Worm (Caenorhabditis elegans) whole organism, mixed stage, embryonic: ENCODE data around the gene Y57G11C.22.

ENCODE experiments used
- M03D4.4 ChIP-seq: sonication (generic microtip); optimal IDR thresholded peaks from 2 replicates; lab custom pipeline; 2017; ENCODE audit warnings: mild to moderate bottlenecking, missing genetic modification characterization, missing compliant biosample characterization
- bed-3 ChIP-seq: fragments of 200-800 bp; sonication (Bioruptor generic); optimal IDR thresholded peaks from 3 replicates; lab custom pipeline; 2018; ENCODE audit warnings: mild to moderate bottlenecking, missing genetic modification characterization, moderate library complexity, missing compliant biosample characterization
- blmp-1 ChIP-seq: fragments of 150-350 bp; optimal IDR thresholded peaks from 2 replicates; lab custom pipeline; 2014; ENCODE audit warnings: missing biosample characterization, missing genetic modification characterization
- ceh-39 ChIP-seq: fragments of 150-350 bp; optimal IDR thresholded peaks from 2 replicates; lab custom pipeline; 2014; ENCODE audit warnings: missing biosample characterization, missing genetic modification characterization
- ceh-43 ChIP-seq: fragments of 200-800 bp; sonication (Bioruptor generic); optimal IDR thresholded peaks from 2 replicates; lab custom pipeline; 2018; ENCODE audit warnings: mild to moderate bottlenecking, missing genetic modification characterization, moderate library complexity, missing compliant biosample characterization
- ceh-83 ChIP-seq: fragments of 200-800 bp; sonication (Bioruptor generic); optimal IDR thresholded peaks from 2 replicates; lab custom pipeline; 2018; ENCODE audit warnings: mild to moderate bottlenecking, missing genetic modification characterization, missing compliant biosample characterization
- ces-1 ChIP-seq: fragments of 150-350 bp; optimal IDR thresholded peaks from 2 replicates; lab custom pipeline; 2014; ENCODE audit warnings: missing biosample characterization, missing genetic modification reagents, missing genetic modification characterization
- cnd-1 ChIP-seq: fragments of 200-800 bp; sonication (Bioruptor generic); optimal IDR thresholded peaks from 2 replicates; lab custom pipeline; 2018; ENCODE audit warnings: mild to moderate bottlenecking, missing genetic modification characterization, missing compliant biosample characterization
- drap-1 ChIP-seq: fragments of 200-800 bp; sonication (Bioruptor generic); optimal IDR thresholded peaks from 3 replicates; lab custom pipeline; 2018; ENCODE audit warnings: mild to moderate bottlenecking, missing genetic modification characterization, missing compliant biosample characterization
- elt-1 ChIP-seq: sonication (generic microtip); optimal IDR thresholded peaks from 2 replicates; lab custom pipeline; 2017; ENCODE audit warnings: missing genetic modification characterization, mild to moderate bottlenecking, missing compliant biosample characterization, antibody characterized with exemption, moderate library complexity, borderline replicate concordance; ENCODE audit not compliant: insufficient read depth
- elt-3 ChIP-seq: fragments of 150-350 bp; optimal IDR thresholded peaks from 2 replicates; lab custom pipeline; 2014; ENCODE audit warnings: missing biosample characterization, missing genetic modification characterization
- flh-1 ChIP-seq: fragments of 200-800 bp; sonication (Bioruptor generic); optimal IDR thresholded peaks from 2 replicates; lab custom pipeline; 2018; ENCODE audit warnings: mild to moderate bottlenecking, missing genetic modification characterization, moderate library complexity, missing compliant biosample characterization
- ham-2 ChIP-seq: fragments of 200-800 bp; sonication (Bioruptor generic); optimal IDR thresholded peaks from 2 replicates; lab custom pipeline; 2018; ENCODE audit warnings: mild to moderate bottlenecking, missing genetic modification characterization, missing compliant biosample characterization
- hlh-1 ChIP-seq: fragments of 150-350 bp; optimal IDR thresholded peaks from 2 replicates; lab custom pipeline; 2014; ENCODE audit warnings: missing biosample characterization, missing genetic modification reagents, missing genetic modification characterization
- lin-13 ChIP-seq: fragments of 150-350 bp; optimal IDR thresholded peaks from 2 replicates; lab custom pipeline; 2014; ENCODE audit warnings: missing biosample characterization, missing genetic modification characterization
- lin-32 ChIP-seq: fragments of 200-800 bp; sonication (Bioruptor generic); optimal IDR thresholded peaks from 2 replicates; lab custom pipeline; 2018; ENCODE audit warnings: mild to moderate bottlenecking, missing genetic modification characterization, missing compliant biosample characterization
- lsy-2 ChIP-seq: fragments of 150-350 bp; optimal IDR thresholded peaks from 2 replicates; lab custom pipeline; 2014; ENCODE audit warnings: missing biosample characterization, missing genetic modification characterization
- mab-5 ChIP-seq: fragments of 150-350 bp; optimal IDR thresholded peaks from 2 replicates; lab custom pipeline; 2014; ENCODE audit warnings: missing biosample characterization, missing genetic modification characterization
- mls-2 ChIP-seq: sonication (generic microtip); optimal IDR thresholded peaks from 2 replicates; lab custom pipeline; 2016; ENCODE audit warnings: mild to moderate bottlenecking, missing genetic modification characterization, moderate library complexity, missing compliant biosample characterization
- nhr-12 ChIP-seq: fragments of 150-350 bp; optimal IDR thresholded peaks from 2 replicates; lab custom pipeline; 2014; ENCODE audit warnings: missing biosample characterization, missing genetic modification characterization
- nhr-2 ChIP-seq: fragments of 150-350 bp; optimal IDR thresholded peaks from 2 replicates; lab custom pipeline; 2014; ENCODE audit warnings: missing biosample characterization, missing genetic modification characterization
- nhr-28 ChIP-seq: fragments of 150-350 bp; optimal IDR thresholded peaks from 2 replicates; lab custom pipeline; 2014; ENCODE audit warnings: missing biosample characterization, missing genetic modification characterization
- nhr-76 ChIP-seq: sonication (generic microtip); optimal IDR thresholded peaks from 2 replicates; lab custom pipeline; 2017; ENCODE audit warnings: missing biosample characterization, missing genetic modification characterization
- pha-4 ChIP-seq: fragments of 150-350 bp; optimal IDR thresholded peaks from 2 replicates; lab custom pipeline; 2018; ENCODE audit warnings: missing biosample characterization, missing genetic modification reagents, missing genetic modification characterization
- snpc-4 ChIP-seq: fragments of 150-350 bp; optimal IDR thresholded peaks from 2 replicates; lab custom pipeline; 2014; ENCODE audit warnings: missing biosample characterization, missing genetic modification characterization
- sptf-1 ChIP-seq: sonication (generic microtip); optimal IDR thresholded peaks from 2 replicates; lab custom pipeline; 2017; ENCODE audit warnings: mild to moderate bottlenecking, missing genetic modification characterization, moderate library complexity, missing compliant biosample characterization
- tbx-8 ChIP-seq: fragments of 200-800 bp; sonication (Bioruptor generic); optimal IDR thresholded peaks from 2 replicates; lab custom pipeline; 2018; ENCODE audit warnings: mild to moderate bottlenecking, missing genetic modification characterization, moderate library complexity, missing compliant biosample characterization
- unc-120 ChIP-seq: sonication (generic microtip); optimal IDR thresholded peaks from 2 replicates; lab custom pipeline; 2017; ENCODE audit warnings: missing genetic modification characterization, missing compliant biosample characterization; ENCODE audit not compliant: poor library complexity, severe bottlenecking
- unc-39 ChIP-seq: fragments of 150-350 bp; optimal IDR thresholded peaks from 2 replicates; lab custom pipeline; 2014; ENCODE audit warnings: missing biosample characterization, missing genetic modification characterization
- unc-62 ChIP-seq: fragments of 150-350 bp; optimal IDR thresholded peaks from 2 replicates; lab custom pipeline; 2014; ENCODE audit warnings: missing biosample characterization, missing genetic modification reagents, missing genetic modification characterization
- zip-8 ChIP-seq: fragments of 150-350 bp; optimal IDR thresholded peaks from 2 replicates; lab custom pipeline; 2014; ENCODE audit warnings: missing biosample characterization, missing genetic modification characterization
- ztf-11 ChIP-seq: fragments of 150-350 bp; optimal IDR thresholded peaks from 2 replicates; lab custom pipeline; 2014; ENCODE audit warnings: missing biosample characterization, missing genetic modification characterization

Gene Y57G11C.22

ce11 chrIV:14877657-14878056, 40.6 kb downstream of the Y57G11C.22 start:
- TF ChIP-seq ces-1 (GFP tag; lab: Kevin White, UChicago): no peak
- TF ChIP-seq blmp-1 (tag; lab: Kevin White, UChicago): no peak
- TF ChIP-seq unc-120: no peak
- no peak for TF ChIP-seq mls-2 (tag; lab: Kevin White, UChicago)
- no peak for TF ChIP-seq snpc-4 (tag; lab: Kevin White, UChicago)
- TF ChIP-seq ham-2 (GFP tag; lab: Kevin White, UChicago): no peak
- TF ChIP-seq lin-32 (GFP tag; lab: Kevin White, UChicago): no peak
- no peak for TF ChIP-seq ceh-83 (GFP tag; lab: Kevin White, UChicago)
- TF ChIP-seq cnd-1 (tag; lab: Kevin White, UChicago): no peak
- no peak for TF ChIP-seq nhr-12 (tag; lab: Kevin White, UChicago)
- TF ChIP-seq elt-1 (tag; lab: Kevin White, UChicago): no peak
- no peak for TF ChIP-seq nhr-76 (tag; lab: Kevin White, UChicago)
- TF ChIP-seq ceh-43: no peak
- TF ChIP-seq zip-8 (tag; lab: Kevin White, UChicago): no peak
- TF ChIP-seq unc-62 (GFP tag; lab: Kevin White, UChicago): no peak
- no peak for TF ChIP-seq mab-5
- no peak for TF ChIP-seq drap-1 (GFP tag; lab: Kevin White, UChicago)
- no peak for TF ChIP-seq ztf-11
- TF ChIP-seq tbx-8: no peak
- TF ChIP-seq pha-4: no peak

DNA sequence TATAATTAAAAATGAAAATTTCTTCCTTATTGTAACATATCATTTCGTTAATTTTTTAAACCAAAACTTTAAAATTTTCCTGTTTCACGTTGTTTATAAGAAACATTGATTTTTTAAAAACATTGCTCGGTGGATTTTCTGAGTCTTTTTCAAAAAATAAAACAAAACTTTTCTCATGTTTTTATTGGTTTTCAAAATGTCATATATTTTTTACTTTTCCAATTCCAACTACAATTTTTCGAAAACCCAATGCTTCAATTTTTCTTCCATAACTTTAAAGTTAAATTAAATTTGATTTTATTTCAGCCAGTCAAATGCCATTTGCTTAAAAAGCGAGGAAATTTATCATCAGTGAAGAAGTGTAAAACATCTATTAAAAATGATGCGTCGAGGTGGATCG, 42.2 kb downstream of the Y57G11C.22 start, which contains the start of gene eps-8:
eps-8 (plus strand) TSS at position 301 of the 400 bp plus-strand sequence.
- no peak for TF ChIP-seq unc-120
- TF ChIP-seq elt-3: no peak
- no peak for TF ChIP-seq ceh-43

- TF ChIP-seq M03D4.4 (tag; lab: Kevin White, UChicago) (no peak), nhr-76 (tag; lab: Kevin White, UChicago) (no peak), mls-2 (tag; lab: Kevin White, UChicago) (no peak), ces-1 (GFP tag; lab: Kevin White, UChicago) (no peak)
These were observed 46.8 kb downstream of the Y57G11C.22 start for ce11 chrIV:14883812-14884211.

DNA sequence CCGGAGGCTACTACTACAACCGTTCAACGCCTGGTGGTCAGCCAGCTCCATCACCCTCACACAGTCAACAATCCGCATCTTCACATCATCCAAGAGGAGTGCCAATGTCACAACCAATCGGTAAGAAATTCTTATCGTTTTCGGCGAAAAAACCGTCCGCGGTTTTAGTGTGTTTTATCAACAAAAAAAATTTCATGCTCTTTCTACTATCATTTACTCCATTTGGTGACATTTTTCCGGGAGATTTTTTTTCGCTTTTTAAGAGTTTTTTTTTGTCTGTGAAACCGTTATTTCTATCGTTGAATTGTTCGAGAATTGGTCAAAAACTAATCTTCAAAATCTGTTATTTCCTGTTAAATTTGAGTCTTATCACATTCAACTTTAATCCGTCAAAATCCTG, 48.6 kb downstream of the Y57G11C.22 start:
- TF ChIP-seq bed-3 (GFP tag; lab: Kevin White, UChicago) (no peak), unc-39 (no peak), ceh-39 (tag; lab: Kevin White, UChicago) (no peak), elt-1 (tag; lab: Kevin White, UChicago) (no peak)

ce11 chrIV:14888889-14889664, 52.1 kb downstream of the Y57G11C.22 start:
- TF ChIP-seq nhr-76 (tag; lab: Kevin White, UChicago) (no peak), lsy-2 (tag; lab: Kevin White, UChicago) (no peak), sptf-1 (tag; lab: Kevin White, UChicago) (no peak), nhr-28 (tag; lab: Kevin White, UChicago) (no peak), cnd-1 (tag; lab: Kevin White, UChicago) (no peak), flh-1 (no peak), tbx-8 (no peak), drap-1 (GFP tag; lab: Kevin White, UChicago) (no peak), elt-3 (no peak), pha-4 (no peak), ceh-83 (GFP tag; lab: Kevin White, UChicago) (no peak), ham-2 (GFP tag; lab: Kevin White, UChicago) (no peak)

- no peak for TF ChIP-seq drap-1 (GFP tag; lab: Kevin White, UChicago)
- no peak for TF ChIP-seq pha-4
- TF ChIP-seq zip-8 (tag; lab: Kevin White, UChicago): no peak
- TF ChIP-seq elt-1 (tag; lab: Kevin White, UChicago): no peak
- no peak for TF ChIP-seq ceh-39 (tag; lab: Kevin White, UChicago)
- TF ChIP-seq nhr-2 (tag; lab: Kevin White, UChicago): no peak
- TF ChIP-seq unc-39: no peak
- no peak for TF ChIP-seq mls-2 (tag; lab: Kevin White, UChicago)
- TF ChIP-seq lin-13: no peak
- no peak for TF ChIP-seq hlh-1
- TF ChIP-seq mab-5: no peak
- TF ChIP-seq ham-2 (GFP tag; lab: Kevin White, UChicago): no peak
- no peak for TF ChIP-seq nhr-28 (tag; lab: Kevin White, UChicago)
These were observed 53.9 kb downstream of the Y57G11C.22 start for ce11 chrIV:14890914-14891313.
